Worm (Caenorhabditis elegans) whole organism, early embryonic: ENCODE results near the gene F55G11.6.

Source experiments
- B0310.2 ChIP-seq: sonication (generic microtip); optimal IDR thresholded peaks from 2 replicates; lab custom pipeline; 2016; ENCODE audit warnings: mild to moderate bottlenecking, missing genetic modification characterization, missing compliant biosample characterization
- F13C5.2 ChIP-seq: sonication (generic microtip); optimal IDR thresholded peaks from 2 replicates; lab custom pipeline; 2017; ENCODE audit warnings: mild to moderate bottlenecking, missing genetic modification characterization, inconsistent platforms, missing compliant biosample characterization
- aly-1 ChIP-seq: sonication (generic microtip); optimal IDR thresholded peaks from 2 replicates; lab custom pipeline; 2016; ENCODE audit warnings: missing genetic modification characterization, missing compliant biosample characterization
- ama-1 ChIP-seq: fragments of 150-350 bp; optimal IDR thresholded peaks from 2 replicates; lab custom pipeline; 2014
- ceh-36 ChIP-seq: sonication (generic microtip); optimal IDR thresholded peaks from 2 replicates; lab custom pipeline; 2016; ENCODE audit warnings: missing genetic modification characterization, inconsistent platforms, missing compliant biosample characterization
- ets-7 ChIP-seq: sonication (generic microtip); optimal IDR thresholded peaks from 2 replicates; lab custom pipeline; 2016; ENCODE audit warnings: missing genotype, missing genetic modification characterization, missing compliant biosample characterization
- flt-1 ChIP-seq: fragments of 200-800 bp; sonication (Bioruptor generic); IDR thresholded peaks from 2 replicates; pipeline ENCODE4 v1.3.6; 2022; ENCODE audit warnings: missing genetic modification characterization, missing compliant biosample characterization
- hmbx-1 ChIP-seq: sonication (generic microtip); optimal IDR thresholded peaks from 2 replicates; lab custom pipeline; 2016; ENCODE audit warnings: mild to moderate bottlenecking, missing genetic modification characterization, missing compliant biosample characterization
- hmg-4 ChIP-seq: fragments of 200-800 bp; sonication (Bioruptor generic); optimal IDR thresholded peaks from 2 replicates; lab custom pipeline; 2018; ENCODE audit warnings: mild to moderate bottlenecking, missing genetic modification characterization, missing compliant biosample characterization
- hnd-1 ChIP-seq: sonication (generic microtip); optimal IDR thresholded peaks from 2 replicates; lab custom pipeline; 2016; ENCODE audit warnings: missing genetic modification characterization, missing compliant biosample characterization
- pes-1 ChIP-seq: fragments of 200-800 bp; sonication (Bioruptor generic); IDR thresholded peaks from 2 replicates; pipeline ENCODE4 v1.3.6; 2022; ENCODE audit warnings: missing genetic modification reagents, missing genetic modification characterization, missing compliant biosample characterization
- scrt-1 ChIP-seq: fragments of 200-800 bp; sonication (Bioruptor generic); IDR thresholded peaks from 2 replicates; pipeline ENCODE4 v1.3.6; 2022; ENCODE audit warnings: missing genetic modification characterization, missing compliant biosample characterization
- sea-1 ChIP-seq: fragments of 200-800 bp; sonication (Bioruptor generic); conservative IDR thresholded peaks from 2 replicates; pipeline ENCODE4 v1.3.6; 2022; ENCODE audit warnings: missing genetic modification characterization, missing compliant biosample characterization
- tbx-11 ChIP-seq: fragments of 200-800 bp; sonication (Bioruptor generic); IDR thresholded peaks from 2 replicates; pipeline ENCODE4 v1.3.6; 2022; ENCODE audit warnings: missing genetic modification characterization, missing compliant biosample characterization
- tbx-37 ChIP-seq: fragments of 200-800 bp; sonication (Bioruptor generic); conservative IDR thresholded peaks from 2 replicates; pipeline ENCODE4 v1.3.6; 2022; ENCODE audit warnings: missing genetic modification reagents, missing genetic modification characterization, missing compliant biosample characterization
- tra-4 ChIP-seq: sonication (generic microtip); optimal IDR thresholded peaks from 2 replicates; lab custom pipeline; 2017; ENCODE audit warnings: missing genetic modification characterization, missing compliant biosample characterization

Gene F55G11.6

DNA sequence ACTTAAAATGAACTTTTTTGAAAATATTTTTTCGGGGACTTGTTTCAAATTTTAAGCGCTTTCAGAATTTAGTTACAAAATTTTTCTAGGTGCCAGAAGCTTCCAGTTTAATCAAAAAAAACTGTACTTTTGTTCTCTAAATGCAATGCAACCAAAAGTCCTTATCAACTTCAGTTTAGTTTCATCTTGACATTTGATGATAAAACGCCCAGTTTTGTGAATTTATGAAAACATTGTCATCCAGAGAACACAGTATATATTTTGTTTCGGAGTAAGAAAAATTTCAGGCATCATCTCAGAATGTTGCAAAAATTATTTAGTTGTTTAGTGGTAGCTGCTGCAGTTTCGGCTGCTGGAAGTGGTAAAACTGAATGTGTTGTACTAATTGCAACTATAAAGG lies at the start of gene F55G11.6:
Gene F55G11.6, plus strand, starts transcription at position 301 of the 400 bp plus-strand sequence.
- no peak for TF ChIP-seq B0310.2 (tag; lab: Kevin White, UChicago)
- TF ChIP-seq flt-1 (GFP tag; lab: Robert Waterston, UW): no peak
- no peak for TF ChIP-seq tra-4 (tag; lab: Kevin White, UChicago)
- TF ChIP-seq tbx-11: no peak
- TF ChIP-seq scrt-1 (GFP tag; lab: Robert Waterston, UW): no peak
- TF ChIP-seq hmbx-1 (tag; lab: Kevin White, UChicago): no peak

DNA sequence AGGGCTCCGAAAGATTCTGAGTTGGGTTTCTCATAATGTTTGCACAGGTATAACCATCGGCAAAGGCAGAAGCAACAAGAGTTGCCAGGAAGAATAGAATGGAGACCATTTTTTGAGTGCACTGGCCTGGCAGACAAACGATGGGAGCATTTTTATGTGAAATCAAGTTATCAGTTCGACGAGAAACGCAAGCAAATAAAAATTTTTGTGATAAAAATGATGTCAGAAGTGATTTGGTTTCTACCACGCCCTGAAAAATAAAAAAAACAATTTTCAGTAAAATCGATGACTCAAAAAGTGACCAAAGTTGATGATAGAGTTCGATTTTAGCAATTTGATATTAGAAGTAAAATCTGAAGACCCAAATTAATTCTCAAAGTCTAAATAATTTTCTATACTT lies 48.0 kb upstream of the F55G11.6 start, which contains the start of gene K08D8.4:
Gene K08D8.4, minus strand, starts transcription at position 128 of the 400 bp plus-strand sequence.
- TF ChIP-seq hmbx-1 (tag; lab: Kevin White, UChicago) (no peak), F13C5.2 (no peak), hnd-1 (no peak), tbx-37 (GFP tag; lab: Robert Waterston, UW) (no peak), hmg-4 (GFP tag; lab: Kevin White, UChicago) (no peak), pes-1 (no peak), aly-1 (tag; lab: Kevin White, UChicago) (no peak), ceh-36 (tag; lab: Kevin White, UChicago) (no peak), tbx-11 (no peak), B0310.2 (tag; lab: Kevin White, UChicago) (no peak), ama-1 (lab: Kevin White, UChicago) (no peak)

DNA sequence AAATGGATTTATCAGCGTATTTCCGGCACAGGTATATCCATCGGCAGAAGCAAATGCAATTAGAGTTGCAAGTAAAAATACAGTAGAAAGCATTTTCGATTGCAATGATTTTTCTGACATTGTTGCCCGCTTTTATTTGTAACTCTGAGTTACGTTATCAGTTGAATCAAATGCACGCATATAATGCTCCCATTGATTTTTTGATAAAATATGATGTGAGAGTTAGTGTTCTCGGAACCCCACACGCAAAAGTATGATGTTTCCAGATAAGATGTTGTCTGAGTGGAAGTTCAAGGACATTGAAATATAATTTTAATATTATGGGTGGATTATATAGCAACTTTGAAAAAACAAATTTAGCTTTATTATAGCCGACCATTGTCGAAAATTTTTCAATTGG lies 45.8 kb upstream of the F55G11.6 start, which contains the start of gene K08D8.5:
Gene K08D8.5, minus strand, starts transcription at position 140 of the 400 bp plus-strand sequence.
- no peak for TF ChIP-seq tra-4 (tag; lab: Kevin White, UChicago)
- TF ChIP-seq flt-1 (GFP tag; lab: Robert Waterston, UW): no peak
- no peak for TF ChIP-seq scrt-1 (GFP tag; lab: Robert Waterston, UW)
- no peak for TF ChIP-seq hmbx-1 (tag; lab: Kevin White, UChicago)

DNA sequence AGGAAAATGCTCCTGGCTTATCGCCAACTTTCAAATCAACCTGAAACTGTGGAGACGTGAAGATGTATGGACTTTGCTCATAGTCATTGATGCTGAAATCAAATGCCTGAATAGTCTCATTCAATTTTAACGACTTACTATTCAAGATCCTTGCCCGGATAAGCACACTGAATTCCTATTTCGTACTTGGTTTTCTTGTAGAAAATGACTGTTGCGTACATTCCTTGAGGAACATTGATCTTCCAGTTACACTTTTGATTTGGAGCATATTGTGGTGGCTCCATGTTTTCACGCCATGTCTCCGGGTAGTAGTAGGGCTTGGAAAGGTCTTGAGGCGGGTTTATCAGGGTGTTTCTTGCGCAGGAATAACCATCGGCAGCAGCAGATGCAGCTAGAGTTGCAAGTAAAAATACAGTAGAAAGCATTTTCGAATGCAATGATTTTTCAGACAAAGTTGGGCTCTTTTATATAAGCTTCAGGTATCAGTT lies 43.3 kb upstream of the F55G11.6 start, which contains the start of gene irg-6:
Gene irg-6, minus strand, starts transcription at position 438 of the 488 bp plus-strand sequence.
- TF ChIP-seq ceh-36 (tag; lab: Kevin White, UChicago) (no peak), aly-1 (tag; lab: Kevin White, UChicago) (no peak)

DNA sequence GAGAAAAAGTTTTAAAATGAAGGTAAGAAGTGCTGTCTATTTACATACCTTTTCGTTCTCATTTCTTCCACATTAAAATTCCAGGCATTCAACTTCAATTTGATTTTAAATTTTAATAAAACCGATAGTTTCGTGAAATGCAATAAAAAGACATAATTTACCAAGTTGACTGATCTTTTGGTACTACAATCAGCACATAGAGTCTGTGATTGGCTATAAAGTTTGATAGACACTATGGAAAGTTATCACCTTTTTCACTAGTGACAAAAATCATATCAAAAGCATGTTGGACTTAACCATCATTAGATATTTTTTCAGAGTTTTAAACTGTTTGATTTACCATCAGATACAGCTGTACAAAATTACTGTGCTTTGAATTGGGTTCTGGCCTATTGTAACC lies 42.4 kb upstream of the F55G11.6 start, which contains the start of gene srz-15:
Gene srz-15, plus strand, starts transcription at position 301 of the 400 bp plus-strand sequence.
- no peak for TF ChIP-seq aly-1 (tag; lab: Kevin White, UChicago)
- TF ChIP-seq sea-1 (GFP tag; lab: Robert Waterston, UW): no peak
- no peak for TF ChIP-seq scrt-1 (GFP tag; lab: Robert Waterston, UW)
- TF ChIP-seq hmg-4 (GFP tag; lab: Kevin White, UChicago): no peak
- TF ChIP-seq tbx-37 (GFP tag; lab: Robert Waterston, UW): no peak
- TF ChIP-seq B0310.2 (tag; lab: Kevin White, UChicago): no peak
- TF ChIP-seq hmbx-1 (tag; lab: Kevin White, UChicago): no peak
- TF ChIP-seq ets-7: no peak
- no peak for TF ChIP-seq tbx-11

DNA sequence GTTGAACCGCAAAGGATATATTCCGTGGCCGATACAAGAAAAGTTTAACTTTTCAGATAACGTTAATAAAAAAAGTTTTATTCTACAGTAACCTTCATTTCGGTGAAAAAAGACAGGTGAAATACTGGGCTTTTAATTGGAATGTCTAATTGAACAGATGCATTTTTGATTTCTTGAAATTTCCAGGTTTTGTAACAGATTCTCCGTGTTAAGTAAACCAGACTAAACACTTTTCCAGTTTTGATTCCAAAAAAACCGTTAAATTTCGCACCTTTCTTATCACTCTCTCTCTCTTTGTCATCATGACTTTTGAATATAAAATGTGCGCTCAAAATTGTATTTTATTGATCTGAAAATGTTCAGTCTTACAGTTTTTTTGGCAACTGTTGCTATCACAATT lies 39.6 kb upstream of the F55G11.6 start, which contains the start of gene C32H11.3:
Gene C32H11.3, plus strand, starts transcription at position 301 of the 400 bp plus-strand sequence.
- TF ChIP-seq pes-1 (no peak), ceh-36 (tag; lab: Kevin White, UChicago) (no peak), hmg-4 (GFP tag; lab: Kevin White, UChicago) (no peak), hnd-1 (no peak), tbx-37 (GFP tag; lab: Robert Waterston, UW) (no peak), tbx-11 (no peak), hmbx-1 (tag; lab: Kevin White, UChicago) (no peak), B0310.2 (tag; lab: Kevin White, UChicago) (no peak)

DNA sequence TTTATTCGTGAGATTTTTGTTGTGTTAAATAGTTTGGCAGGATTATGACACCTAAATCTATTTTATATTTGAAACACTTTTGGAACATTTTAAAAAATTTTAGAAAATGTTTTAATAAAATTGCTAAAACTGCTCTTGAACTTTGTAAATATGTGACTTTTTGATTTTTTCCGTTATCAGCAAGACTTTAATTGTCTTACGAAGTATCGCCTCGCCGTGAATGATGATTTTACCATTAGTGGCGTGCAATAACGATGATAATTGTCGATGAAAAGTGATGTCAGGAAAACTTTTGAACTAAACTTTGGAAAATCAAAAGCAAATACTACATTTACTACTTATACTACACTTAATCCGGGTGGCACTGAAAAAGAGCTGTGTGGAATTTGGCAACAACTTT lies 37.3 kb upstream of the F55G11.6 start:
- TF ChIP-seq pes-1 (no peak), B0310.2 (tag; lab: Kevin White, UChicago) (no peak), hmg-4 (GFP tag; lab: Kevin White, UChicago) (no peak), sea-1 (GFP tag; lab: Robert Waterston, UW) (no peak), hnd-1 (no peak), ets-7 (no peak), ceh-36 (tag; lab: Kevin White, UChicago) (no peak)

DNA sequence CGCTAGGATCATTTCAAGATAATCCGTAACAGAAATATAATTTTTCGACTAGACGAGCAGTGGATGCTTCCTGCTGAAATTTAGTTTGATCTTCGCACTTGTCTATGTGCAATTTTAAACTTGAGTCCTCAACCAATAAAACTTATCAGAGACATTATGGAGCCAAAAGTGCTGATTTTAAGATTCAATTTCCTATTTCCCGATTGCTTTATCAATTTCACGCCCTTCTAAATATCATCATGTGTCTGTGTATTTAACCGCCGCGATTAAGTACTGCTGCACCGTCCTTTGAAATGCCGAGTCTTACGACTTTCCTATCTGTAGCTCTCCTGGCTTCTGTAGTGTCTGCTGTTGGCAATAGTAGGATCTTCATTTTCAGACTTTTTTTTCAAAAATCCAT lies 36.8 kb upstream of the F55G11.6 start, which contains the start of gene C32H11.4:
Gene C32H11.4, plus strand, starts transcription at position 238 of the 400 bp plus-strand sequence.
- no peak for TF ChIP-seq sea-1 (GFP tag; lab: Robert Waterston, UW)

DNA sequence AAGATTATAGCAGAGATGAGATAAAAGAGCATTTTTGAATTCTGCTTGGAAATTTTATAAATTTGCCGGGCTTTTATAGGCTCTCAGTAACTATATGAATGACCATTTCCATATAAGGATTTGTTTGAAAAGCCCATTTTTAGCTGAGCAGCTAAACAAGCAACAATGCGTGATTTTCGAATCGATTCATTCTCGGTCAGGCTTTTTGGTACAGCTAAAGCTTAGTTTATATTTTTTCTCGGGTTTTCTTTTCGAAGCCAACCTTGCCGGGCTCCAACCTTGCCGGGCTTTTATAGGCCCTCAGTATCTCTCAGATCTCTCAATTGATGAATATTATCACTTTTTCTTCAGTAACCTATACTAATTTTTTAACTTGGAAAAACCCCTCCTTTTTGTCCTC lies 33.5 kb upstream of the F55G11.6 start, which contains the start of gene srlf-4:
Gene srlf-4, minus strand, starts transcription at position 101 of the 400 bp plus-strand sequence.
- TF ChIP-seq ceh-36 (tag; lab: Kevin White, UChicago) (no peak), scrt-1 (GFP tag; lab: Robert Waterston, UW) (no peak), tbx-11 (no peak), hmg-4 (GFP tag; lab: Kevin White, UChicago) (no peak), pes-1 (no peak), ama-1 (lab: Kevin White, UChicago) (no peak)
